Worm (Caenorhabditis elegans) whole organism, early embryonic: Measurements from ENCODE around the gene Y17G9A.2.

ENCODE experiments used
- B0310.2 ChIP-seq: sonication (generic microtip); optimal IDR thresholded peaks from 2 replicates; lab custom pipeline; 2016; ENCODE audit warnings: mild to moderate bottlenecking, missing genetic modification characterization, missing compliant biosample characterization
- F13C5.2 ChIP-seq: sonication (generic microtip); optimal IDR thresholded peaks from 2 replicates; lab custom pipeline; 2017; ENCODE audit warnings: mild to moderate bottlenecking, missing genetic modification characterization, inconsistent platforms, missing compliant biosample characterization
- aly-1 ChIP-seq: sonication (generic microtip); optimal IDR thresholded peaks from 2 replicates; lab custom pipeline; 2016; ENCODE audit warnings: missing genetic modification characterization, missing compliant biosample characterization
- ama-1 ChIP-seq: fragments of 150-350 bp; optimal IDR thresholded peaks from 2 replicates; lab custom pipeline; 2014
- ceh-13 ChIP-seq: fragments of 200-800 bp; sonication (Bioruptor generic); optimal IDR thresholded peaks from 2 replicates; lab custom pipeline; 2018; ENCODE audit warnings: mild to moderate bottlenecking, missing genetic modification characterization, missing compliant biosample characterization
- ceh-36 ChIP-seq: sonication (generic microtip); optimal IDR thresholded peaks from 2 replicates; lab custom pipeline; 2016; ENCODE audit warnings: missing genetic modification characterization, inconsistent platforms, missing compliant biosample characterization
- ets-7 ChIP-seq: sonication (generic microtip); optimal IDR thresholded peaks from 2 replicates; lab custom pipeline; 2016; ENCODE audit warnings: missing genotype, missing genetic modification characterization, missing compliant biosample characterization
- flt-1 ChIP-seq: fragments of 200-800 bp; sonication (Bioruptor generic); IDR thresholded peaks from 2 replicates; pipeline ENCODE4 v1.3.6; 2022; ENCODE audit warnings: missing genetic modification characterization, missing compliant biosample characterization
- hmbx-1 ChIP-seq: sonication (generic microtip); optimal IDR thresholded peaks from 2 replicates; lab custom pipeline; 2016; ENCODE audit warnings: mild to moderate bottlenecking, missing genetic modification characterization, missing compliant biosample characterization
- hmg-4 ChIP-seq: fragments of 200-800 bp; sonication (Bioruptor generic); optimal IDR thresholded peaks from 2 replicates; lab custom pipeline; 2018; ENCODE audit warnings: mild to moderate bottlenecking, missing genetic modification characterization, missing compliant biosample characterization
- hnd-1 ChIP-seq: sonication (generic microtip); optimal IDR thresholded peaks from 2 replicates; lab custom pipeline; 2016; ENCODE audit warnings: missing genetic modification characterization, missing compliant biosample characterization
- pes-1 ChIP-seq: fragments of 200-800 bp; sonication (Bioruptor generic); IDR thresholded peaks from 2 replicates; pipeline ENCODE4 v1.3.6; 2022; ENCODE audit warnings: missing genetic modification reagents, missing genetic modification characterization, missing compliant biosample characterization
- scrt-1 ChIP-seq: fragments of 200-800 bp; sonication (Bioruptor generic); IDR thresholded peaks from 2 replicates; pipeline ENCODE4 v1.3.6; 2022; ENCODE audit warnings: missing genetic modification characterization, missing compliant biosample characterization
- sea-1 ChIP-seq: fragments of 200-800 bp; sonication (Bioruptor generic); conservative IDR thresholded peaks from 2 replicates; pipeline ENCODE4 v1.3.6; 2022; ENCODE audit warnings: missing genetic modification characterization, missing compliant biosample characterization
- tbx-11 ChIP-seq: fragments of 200-800 bp; sonication (Bioruptor generic); IDR thresholded peaks from 2 replicates; pipeline ENCODE4 v1.3.6; 2022; ENCODE audit warnings: missing genetic modification characterization, missing compliant biosample characterization
- tbx-37 ChIP-seq: fragments of 200-800 bp; sonication (Bioruptor generic); conservative IDR thresholded peaks from 2 replicates; pipeline ENCODE4 v1.3.6; 2022; ENCODE audit warnings: missing genetic modification reagents, missing genetic modification characterization, missing compliant biosample characterization
- tra-4 ChIP-seq: sonication (generic microtip); optimal IDR thresholded peaks from 2 replicates; lab custom pipeline; 2017; ENCODE audit warnings: missing genetic modification characterization, missing compliant biosample characterization

The Y17G9A.2 gene

DNA sequence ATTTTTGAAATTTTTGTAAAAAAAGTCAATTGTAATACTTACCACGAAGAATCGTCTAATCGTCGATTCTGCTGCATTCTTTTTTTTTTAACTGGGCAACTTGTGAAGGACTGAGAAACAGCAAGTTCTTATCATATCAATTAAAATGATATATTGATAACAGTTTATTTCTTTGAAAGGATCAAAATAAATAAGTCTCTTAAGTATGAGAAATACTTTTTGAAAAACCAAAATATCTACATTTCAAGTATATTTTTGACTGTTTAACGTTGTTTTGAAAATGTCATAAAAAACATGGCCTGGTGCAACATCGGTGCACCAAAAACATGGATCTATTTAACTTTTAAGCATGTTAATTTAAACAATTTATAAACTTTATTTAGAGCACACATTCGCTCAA, at the start of gene Y17G9A.2:
Gene Y17G9A.2 (minus strand): TSS at position 101 of the 400 bp plus-strand sequence.
- TF ChIP-seq hmbx-1 (no peak), ceh-36 (tag; lab: Kevin White, UChicago) (no peak), hmg-4 (GFP tag; lab: Kevin White, UChicago) (no peak), tbx-37 (GFP tag; lab: Robert Waterston, UW) (no peak), pes-1 (no peak), B0310.2 (tag; lab: Kevin White, UChicago) (no peak), tbx-11 (GFP tag; lab: Robert Waterston, UW) (no peak), scrt-1 (GFP tag; lab: Robert Waterston, UW) (no peak), flt-1 (GFP tag; lab: Robert Waterston, UW) (no peak), ets-7 (tag; lab: Kevin White, UChicago) (no peak), F13C5.2 (no peak), sea-1 (GFP tag; lab: Robert Waterston, UW) (no peak), tra-4 (tag; lab: Kevin White, UChicago) (no peak), hnd-1 (tag; lab: Kevin White, UChicago) (no peak), ama-1 (lab: Kevin White, UChicago) (no peak), aly-1 (tag; lab: Kevin White, UChicago) (no peak), ceh-13 (GFP tag; lab: Kevin White, UChicago) (no peak)

- TF ChIP-seq ceh-13 (GFP tag; lab: Kevin White, UChicago) (no peak), tbx-11 (GFP tag; lab: Robert Waterston, UW) (no peak), hmg-4 (GFP tag; lab: Kevin White, UChicago) (no peak), scrt-1 (GFP tag; lab: Robert Waterston, UW) (no peak), ets-7 (tag; lab: Kevin White, UChicago) (no peak), hnd-1 (tag; lab: Kevin White, UChicago) (no peak), ama-1 (lab: Kevin White, UChicago) (no peak), tra-4 (tag; lab: Kevin White, UChicago) (no peak)
These were observed 49.6 kb upstream of the Y17G9A.2 start, which contains the start of gene T08B6.4 for ce11 chrIV:4905645-4906135. Gene T08B6.4, plus strand, starts transcription at chrIV:4905695.

DNA sequence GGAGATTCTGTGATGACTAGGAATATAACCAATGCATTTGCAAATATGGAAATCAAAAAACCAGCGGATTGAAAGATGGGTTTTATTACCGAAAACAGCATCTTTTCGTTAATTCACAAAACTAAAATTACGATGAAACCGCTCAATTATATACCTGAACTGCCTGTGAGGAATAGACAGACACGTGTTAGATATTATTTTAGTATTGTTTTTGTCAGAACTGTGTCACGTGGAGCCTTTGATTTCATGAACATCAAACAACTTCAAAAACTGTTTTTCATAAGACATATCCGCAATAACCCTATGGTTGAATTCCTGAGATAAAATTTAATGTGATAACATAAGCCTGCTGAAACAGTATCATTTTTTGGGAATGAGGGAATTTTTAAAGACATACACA, 47.9 kb upstream of the Y17G9A.2 start, which contains the start of gene str-161:
Gene str-161 (minus strand): TSS at position 101 of the 400 bp plus-strand sequence.
- TF ChIP-seq pes-1 (no peak), ets-7 (tag; lab: Kevin White, UChicago) (no peak), ceh-36 (tag; lab: Kevin White, UChicago) (no peak), scrt-1 (GFP tag; lab: Robert Waterston, UW) (no peak), hnd-1 (tag; lab: Kevin White, UChicago) (no peak), F13C5.2 (no peak), B0310.2 (tag; lab: Kevin White, UChicago) (no peak), flt-1 (GFP tag; lab: Robert Waterston, UW) (no peak), ama-1 (lab: Kevin White, UChicago) (no peak), tbx-11 (GFP tag; lab: Robert Waterston, UW) (no peak), ceh-13 (GFP tag; lab: Kevin White, UChicago) (no peak), aly-1 (tag; lab: Kevin White, UChicago) (no peak)

ce11 chrIV:4890543-4890942, 34.4 kb upstream of the Y17G9A.2 start, which contains the start of gene T08B6.9:
Gene T08B6.9, plus strand, starts transcription at chrIV:4890843.
- no peak for TF ChIP-seq hmbx-1

ce11 chrIV:4889613-4890012, 33.5 kb upstream of the Y17G9A.2 start, which contains the start of gene sgnh-1:
Gene sgnh-1, plus strand, starts transcription at chrIV:4889913.
- no peak for TF ChIP-seq B0310.2 (tag; lab: Kevin White, UChicago)
- no peak for TF ChIP-seq tbx-11 (GFP tag; lab: Robert Waterston, UW)
- no peak for TF ChIP-seq scrt-1 (GFP tag; lab: Robert Waterston, UW)
- TF ChIP-seq hmbx-1, result no peak
- no peak for TF ChIP-seq ceh-36 (tag; lab: Kevin White, UChicago)
- no peak for TF ChIP-seq ceh-13 (GFP tag; lab: Kevin White, UChicago)
- no peak for TF ChIP-seq aly-1 (tag; lab: Kevin White, UChicago)
- TF ChIP-seq tra-4 (tag; lab: Kevin White, UChicago), result no peak
- no peak for TF ChIP-seq tbx-37 (GFP tag; lab: Robert Waterston, UW)
- no peak for TF ChIP-seq hmg-4 (GFP tag; lab: Kevin White, UChicago)
- TF ChIP-seq ama-1 (lab: Kevin White, UChicago), result no peak
- TF ChIP-seq ets-7 (tag; lab: Kevin White, UChicago), result no peak
- TF ChIP-seq sea-1 (GFP tag; lab: Robert Waterston, UW), result no peak
- TF ChIP-seq hnd-1 (tag; lab: Kevin White, UChicago), result no peak
- TF ChIP-seq pes-1, result no peak
- no peak for TF ChIP-seq F13C5.2

ce11 chrIV:4887258-4887657, 31.2 kb upstream of the Y17G9A.2 start, which contains the start of gene T08B6.1:
Gene T08B6.1, minus strand, starts transcription at chrIV:4887358.
- TF ChIP-seq tbx-11 (GFP tag; lab: Robert Waterston, UW) (no peak), tra-4 (tag; lab: Kevin White, UChicago) (no peak), ceh-13 (GFP tag; lab: Kevin White, UChicago) (no peak), hnd-1 (tag; lab: Kevin White, UChicago) (no peak), hmg-4 (GFP tag; lab: Kevin White, UChicago) (no peak), scrt-1 (GFP tag; lab: Robert Waterston, UW) (no peak), F13C5.2 (no peak), flt-1 (GFP tag; lab: Robert Waterston, UW) (no peak), pes-1 (no peak), ama-1 (lab: Kevin White, UChicago) (no peak), ceh-36 (tag; lab: Kevin White, UChicago) (no peak), sea-1 (GFP tag; lab: Robert Waterston, UW) (no peak), B0310.2 (tag; lab: Kevin White, UChicago) (no peak), hmbx-1 (no peak), tbx-37 (GFP tag; lab: Robert Waterston, UW) (no peak), ets-7 (tag; lab: Kevin White, UChicago) (no peak), aly-1 (tag; lab: Kevin White, UChicago) (no peak)

DNA sequence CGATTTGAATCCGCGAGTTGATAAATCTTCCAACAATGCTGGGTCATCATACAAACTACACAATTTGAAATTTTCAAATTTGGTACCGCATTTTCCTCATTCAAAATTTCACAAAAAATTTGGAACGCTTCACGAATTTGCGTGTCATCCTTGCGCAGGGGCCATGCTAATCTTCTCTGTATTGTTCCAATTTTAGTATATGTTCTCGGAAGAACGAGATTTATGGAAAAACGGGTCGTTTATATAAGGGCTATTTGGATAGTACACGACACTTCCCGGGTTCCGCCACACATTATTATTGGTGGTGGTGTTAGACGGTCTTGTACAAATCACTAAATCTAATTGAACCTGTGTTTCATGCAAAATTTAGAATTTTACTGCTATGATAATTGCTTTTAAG, 29.3 kb upstream of the Y17G9A.2 start:
- 0 out of 2 replicates have a peak, but pooled peaks have one; percentile 59 for TF ChIP-seq pes-1
- 0 out of 2 replicates have a peak, but pooled peaks have one; percentile 49 for TF ChIP-seq sea-1 (GFP tag; lab: Robert Waterston, UW)
- TF ChIP-seq ceh-36 (tag; lab: Kevin White, UChicago), result peak; percentile 1
- TF ChIP-seq ceh-13 (GFP tag; lab: Kevin White, UChicago), result no peak
